Worm (Caenorhabditis elegans) whole organism, L2 larva: Measurements from ENCODE around the gene selt-1.1.
A peak's percentile ranks its signal among the peaks of the same experiment; 100 is the strongest.

Experiments
- C34F6.9 ChIP-seq: fragments of 150-350 bp; optimal IDR thresholded peaks from 2 replicates; lab custom pipeline; 2014; ENCODE audit warnings: missing biosample characterization, missing genetic modification characterization
- F13H6.1 ChIP-seq: sonication (generic microtip); optimal IDR thresholded peaks from 2 replicates; lab custom pipeline; 2016; ENCODE audit warnings: missing genetic modification characterization, missing compliant biosample characterization
- Y55F3AM.14 ChIP-seq: fragments of 200-800 bp; sonication (Bioruptor generic); optimal IDR thresholded peaks from 2 replicates; lab custom pipeline; 2018; ENCODE audit warnings: mild to moderate bottlenecking, missing genetic modification characterization, missing compliant biosample characterization
- alr-1 ChIP-seq: fragments of 150-350 bp; optimal IDR thresholded peaks from 2 replicates; lab custom pipeline; 2014; ENCODE audit warnings: missing biosample characterization, missing genetic modification characterization
- aly-2 ChIP-seq: fragments of 150-350 bp; optimal IDR thresholded peaks from 2 replicates; lab custom pipeline; 2014; ENCODE audit warnings: missing biosample characterization, missing genetic modification characterization
- blmp-1 ChIP-seq: sonication (generic microtip); optimal IDR thresholded peaks from 2 replicates; lab custom pipeline; 2017; ENCODE audit warnings: missing genetic modification characterization, mild to moderate bottlenecking, missing compliant biosample characterization, antibody characterized with exemption, moderate library complexity; ENCODE audit not compliant: insufficient read depth
- crh-2 ChIP-seq: sonication (generic microtip); optimal IDR thresholded peaks from 2 replicates; lab custom pipeline; 2017; ENCODE audit warnings: missing biosample characterization, missing genetic modification characterization
- dmd-4 ChIP-seq: sonication (generic microtip); optimal IDR thresholded peaks from 2 replicates; lab custom pipeline; 2017; ENCODE audit warnings: missing biosample characterization, missing genetic modification characterization
- elt-1 ChIP-seq: fragments of 150-350 bp; optimal IDR thresholded peaks from 2 replicates; lab custom pipeline; 2014; ENCODE audit warnings: missing biosample characterization, missing genetic modification characterization
- fos-1 ChIP-seq: fragments of 150-350 bp; optimal IDR thresholded peaks from 2 replicates; lab custom pipeline; 2014; ENCODE audit warnings: missing biosample characterization, missing genetic modification characterization
- gmeb-1 ChIP-seq: fragments of 150-350 bp; optimal IDR thresholded peaks from 2 replicates; lab custom pipeline; 2014; ENCODE audit warnings: missing biosample characterization, missing genetic modification characterization
- lin-11 ChIP-seq: fragments of 150-350 bp; sonication (generic microtip); optimal IDR thresholded peaks from 2 replicates; lab custom pipeline; 2014; ENCODE audit warnings: missing biosample characterization, missing genetic modification characterization, inconsistent platforms, mixed read lengths
- lin-13 ChIP-seq: fragments of 150-350 bp; optimal IDR thresholded peaks from 2 replicates; lab custom pipeline; 2014; ENCODE audit warnings: missing biosample characterization, missing genetic modification reagents, missing genetic modification characterization
- lsy-2 ChIP-seq, 2 experiments: fragments of 150-350 bp in 1 of 2; sonication (generic microtip) in 1 of 2; optimal IDR thresholded peaks; 2 replicates each; lab custom pipeline; 2014 to 2017; ENCODE audit warnings: missing biosample characterization in 2 of 2, missing genetic modification characterization in 2 of 2
- mab-5 ChIP-seq: fragments of 150-350 bp; optimal IDR thresholded peaks from 2 replicates; lab custom pipeline; 2014; ENCODE audit warnings: missing biosample characterization, missing genetic modification characterization
- mdl-1 ChIP-seq, 2 experiments: fragments of 150-350 bp in 1 of 2; sonication (generic microtip) in 1 of 2; optimal IDR thresholded peaks; 2 replicates each; lab custom pipeline; 2017; ENCODE audit warnings: missing biosample characterization in 2 of 2, missing genetic modification characterization in 2 of 2
- nhr-10 ChIP-seq: sonication (generic microtip); optimal IDR thresholded peaks from 2 replicates; lab custom pipeline; 2017; ENCODE audit warnings: missing biosample characterization, missing genetic modification characterization
- nhr-11 ChIP-seq: fragments of 150-350 bp; optimal IDR thresholded peaks from 2 replicates; lab custom pipeline; 2014; ENCODE audit warnings: missing biosample characterization, missing genetic modification characterization
- nhr-129 ChIP-seq: fragments of 150-350 bp; optimal IDR thresholded peaks from 2 replicates; lab custom pipeline; 2014; ENCODE audit warnings: missing biosample characterization, missing genetic modification characterization
- nhr-21 ChIP-seq: fragments of 150-350 bp; optimal IDR thresholded peaks from 2 replicates; lab custom pipeline; 2014; ENCODE audit warnings: missing biosample characterization, missing genetic modification characterization
- nhr-23 ChIP-seq: fragments of 150-350 bp; optimal IDR thresholded peaks from 2 replicates; lab custom pipeline; 2014; ENCODE audit warnings: missing biosample characterization, missing genetic modification reagents, missing genetic modification characterization
- nhr-237 ChIP-seq: fragments of 150-350 bp; optimal IDR thresholded peaks from 2 replicates; lab custom pipeline; 2014; ENCODE audit warnings: missing biosample characterization, missing genetic modification characterization
- peb-1 ChIP-seq: fragments of 150-350 bp; optimal IDR thresholded peaks from 2 replicates; lab custom pipeline; 2014; ENCODE audit warnings: missing biosample characterization, missing genetic modification characterization
- sem-4 ChIP-seq: fragments of 150-350 bp; optimal IDR thresholded peaks from 2 replicates; lab custom pipeline; 2014; ENCODE audit warnings: missing biosample characterization, missing genetic modification reagents, missing genetic modification characterization
- skn-1 ChIP-seq: sonication (generic microtip); optimal IDR thresholded peaks from 2 replicates; lab custom pipeline; 2017; ENCODE audit warnings: missing biosample characterization, missing genetic modification characterization
- sma-3 ChIP-seq: sonication (generic microtip); optimal IDR thresholded peaks from 2 replicates; lab custom pipeline; 2016; ENCODE audit warnings: missing genetic modification reagents, missing genetic modification characterization, missing compliant biosample characterization
- sma-9 ChIP-seq, 2 experiments: fragments of 150-350 bp in 1 of 2; sonication (generic microtip) in 1 of 2; optimal IDR thresholded peaks; 2 replicates each; lab custom pipeline; 2014 to 2016; ENCODE audit warnings: missing genetic modification characterization in 2 of 2, mild to moderate bottlenecking in 1 of 2, missing biosample characterization in 1 of 2, missing compliant biosample characterization in 1 of 2, missing genetic modification reagents in 1 of 2, moderate library complexity in 1 of 2
- snpc-4 ChIP-seq: fragments of 150-350 bp; optimal IDR thresholded peaks from 2 replicates; lab custom pipeline; 2014; ENCODE audit warnings: missing biosample characterization, missing genetic modification characterization
- unc-39 ChIP-seq: fragments of 150-350 bp; optimal IDR thresholded peaks from 2 replicates; lab custom pipeline; 2014; ENCODE audit warnings: missing biosample characterization, missing genetic modification characterization
- unc-55 ChIP-seq: fragments of 150-350 bp; sonication (generic microtip); optimal IDR thresholded peaks from 3 replicates; lab custom pipeline; 2014; ENCODE audit warnings: missing biosample characterization, missing genetic modification reagents, missing genetic modification characterization
- unc-62 ChIP-seq: fragments of 150-350 bp; optimal IDR thresholded peaks from 2 replicates; lab custom pipeline; 2014; ENCODE audit warnings: missing biosample characterization, missing genetic modification reagents, missing genetic modification characterization
- zag-1 ChIP-seq: fragments of 150-350 bp; optimal IDR thresholded peaks from 2 replicates; lab custom pipeline; 2014; ENCODE audit warnings: missing biosample characterization, missing genetic modification characterization
- ztf-1 ChIP-seq: fragments of 200-800 bp; sonication (Bioruptor generic); conservative IDR thresholded peaks from 2 replicates; pipeline ENCODE4 v1.3.6; 2022; ENCODE audit warnings: missing genetic modification characterization, missing compliant biosample characterization
- ztf-4 ChIP-seq: fragments of 150-350 bp; optimal IDR thresholded peaks from 2 replicates; lab custom pipeline; 2014; ENCODE audit warnings: missing biosample characterization, missing genetic modification characterization

The selt-1.1 gene

DNA sequence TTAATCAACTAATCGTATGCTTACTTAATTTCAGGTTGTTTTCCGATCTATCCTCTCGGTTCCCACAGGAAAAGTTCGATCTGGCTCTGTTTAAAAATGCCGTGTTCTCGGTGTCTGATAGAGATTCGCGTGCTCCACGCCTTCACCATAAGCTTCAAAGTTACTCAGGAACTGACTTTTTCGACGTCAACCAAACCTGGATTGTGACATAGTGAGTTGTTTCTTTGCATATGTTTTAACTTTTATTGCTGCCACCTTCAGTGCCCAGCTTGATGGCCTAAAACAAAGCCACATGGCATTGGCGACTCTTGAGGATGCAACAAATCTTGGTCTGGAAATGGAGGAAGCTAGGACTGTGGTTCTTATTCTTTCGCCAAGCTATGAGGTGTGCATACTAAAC lies 39.6 kb upstream of the selt-1.1 start:
- TF ChIP-seq blmp-1 (tag; lab: Kevin White, UChicago) (no peak), skn-1 (tag; lab: Kevin White, UChicago) (no peak), nhr-129 (no peak), nhr-237 (tag; lab: Kevin White, UChicago) (no peak), ztf-4 (tag; lab: Kevin White, UChicago) (no peak), snpc-4 (tag; lab: Kevin White, UChicago) (no peak), gmeb-1 (tag; lab: Kevin White, UChicago) (no peak), crh-2 (tag; lab: Kevin White, UChicago) (no peak), nhr-21 (tag; lab: Kevin White, UChicago) (no peak), mdl-1 (tag; optimal IDR thresholded peaks at IDR 0.05; lab: Kevin White, UChicago) (no peak), sma-3 (GFP tag; lab: Kevin White, UChicago) (no peak)

DNA sequence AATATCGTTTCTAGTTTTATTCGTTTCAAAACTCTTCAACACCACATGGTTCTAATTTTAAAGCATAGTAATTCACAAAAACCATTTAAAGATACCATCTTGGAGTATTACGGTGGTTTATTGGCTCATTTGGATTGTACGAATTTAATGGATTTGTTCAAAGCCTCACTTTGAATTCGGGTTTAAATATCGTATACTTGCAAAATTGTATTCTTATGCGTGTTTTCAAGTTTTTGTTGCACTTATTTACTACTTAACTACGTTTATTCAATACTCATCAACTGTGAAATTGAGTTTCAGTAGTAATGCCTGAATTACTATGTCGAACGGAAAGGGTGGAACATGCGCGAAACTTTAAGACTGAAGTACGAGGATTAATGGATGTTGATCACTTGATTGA lies 39.1 kb upstream of the selt-1.1 start, which contains the start of gene abts-2:
abts-2 (plus strand) TSS at position 301 of the 400 bp plus-strand sequence.
- TF ChIP-seq sma-3 (GFP tag; lab: Kevin White, UChicago), result no peak
- TF ChIP-seq C34F6.9 (tag; lab: Kevin White, UChicago), result no peak
- no peak for TF ChIP-seq nhr-237 (tag; lab: Kevin White, UChicago)
- TF ChIP-seq aly-2 (tag; lab: Kevin White, UChicago), result no peak

DNA sequence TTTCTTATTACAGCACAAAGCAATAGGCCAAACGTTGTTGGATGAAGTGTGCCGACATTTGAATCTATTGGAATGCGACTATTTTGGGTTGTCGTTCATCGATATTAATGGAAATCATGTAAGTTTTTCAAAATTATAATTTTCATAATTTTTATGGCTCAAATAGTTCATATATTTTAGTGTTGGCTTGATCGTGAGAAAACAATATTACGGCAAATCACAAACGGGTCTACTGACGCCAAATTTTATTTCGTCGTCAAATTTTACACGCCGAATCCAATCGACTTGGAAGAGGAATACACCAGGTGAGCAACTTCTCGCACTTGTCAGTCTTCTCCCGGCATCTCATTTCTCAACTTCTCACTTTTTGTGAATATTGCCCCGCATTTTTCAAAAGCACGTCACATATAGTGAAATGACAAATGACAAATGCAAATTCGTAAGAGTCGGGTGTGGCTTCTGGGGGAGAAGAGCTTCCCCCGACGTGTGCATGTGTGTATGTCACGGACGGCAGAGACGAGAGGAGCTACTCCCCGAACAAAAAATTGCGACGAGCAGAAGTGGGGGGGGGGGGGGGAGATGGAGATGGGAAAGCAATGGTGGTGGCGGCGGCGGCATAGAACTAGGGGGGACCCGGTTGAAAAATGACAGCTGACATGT lies 30.3 kb upstream of the selt-1.1 start:
- TF ChIP-seq nhr-11 (tag; lab: Kevin White, UChicago) (no peak), mab-5 (tag; lab: Kevin White, UChicago) (peak; percentile 82), mdl-1 (tag; optimal IDR thresholded peaks at IDR 0.05; lab: Kevin White, UChicago) (peak in 1 of 2 experiments; percentile 6), gmeb-1 (tag; lab: Kevin White, UChicago) (no peak)

DNA sequence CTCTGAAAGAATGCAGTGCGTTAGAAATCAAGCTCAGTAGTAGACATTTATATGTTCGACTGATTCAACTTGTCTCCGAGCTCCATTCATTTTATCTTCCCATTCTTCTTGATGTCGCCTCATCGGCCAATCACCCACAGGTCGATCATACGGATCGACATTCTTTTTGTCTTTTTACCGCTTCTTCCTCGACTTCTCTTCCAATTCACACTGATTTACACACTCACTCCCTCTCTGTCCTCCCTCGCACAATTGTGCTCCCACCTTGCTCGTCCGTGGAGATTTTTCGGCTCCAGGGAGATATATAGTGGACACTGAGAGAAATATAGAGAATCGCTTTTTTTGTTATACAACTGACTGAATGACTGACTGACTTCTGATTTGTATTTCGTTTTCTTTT lies 27.9 kb upstream of the selt-1.1 start:
- TF ChIP-seq nhr-129, result peak; percentile 36
- no peak for TF ChIP-seq nhr-23 (tag; lab: Kevin White, UChicago)
- peak; percentile 2 for TF ChIP-seq F13H6.1 (tag; lab: Kevin White, UChicago)

DNA sequence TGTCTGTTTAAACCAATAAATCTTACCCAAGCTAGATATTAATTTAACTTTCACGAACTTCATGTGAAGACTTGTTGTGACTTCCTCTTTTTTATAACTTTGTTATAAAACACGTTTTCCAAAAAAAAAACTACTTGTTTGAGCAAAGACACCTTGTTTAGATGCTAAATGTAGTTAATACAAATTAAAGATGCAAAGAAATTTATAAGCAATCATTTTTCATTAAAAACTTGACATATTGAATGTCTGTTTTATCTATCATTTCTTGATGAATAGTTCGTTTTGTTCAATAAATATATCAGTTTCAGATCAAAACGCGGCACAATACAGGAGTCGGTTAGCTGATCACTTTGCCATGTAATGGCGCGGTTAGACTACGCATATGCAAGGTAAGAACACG lies 25.9 kb upstream of the selt-1.1 start, which contains the start of gene frm-3:
frm-3 (plus strand) TSS at position 301 of the 400 bp plus-strand sequence.
- TF ChIP-seq crh-2 (tag; lab: Kevin White, UChicago) (no peak), nhr-237 (tag; lab: Kevin White, UChicago) (no peak), Y55F3AM.14 (no peak), nhr-10 (tag; lab: Kevin White, UChicago) (no peak), elt-1 (tag; lab: Kevin White, UChicago) (no peak), lin-13 (GFP tag; lab: Kevin White, UChicago) (no peak), peb-1 (tag; lab: Kevin White, UChicago) (no peak), sma-9 (GFP tag; optimal IDR thresholded peaks at IDR 0.05; lab: Kevin White, UChicago) (no peak), sma-9 (tag; optimal IDR thresholded peaks at IDR 0.05; lab: Kevin White, UChicago) (no peak), unc-62 (no peak), ztf-1 (GFP tag; lab: Robert Waterston, UW) (no peak), lin-11 (tag; lab: Kevin White, UChicago) (no peak), sem-4 (tag; lab: Kevin White, UChicago) (no peak)

DNA sequence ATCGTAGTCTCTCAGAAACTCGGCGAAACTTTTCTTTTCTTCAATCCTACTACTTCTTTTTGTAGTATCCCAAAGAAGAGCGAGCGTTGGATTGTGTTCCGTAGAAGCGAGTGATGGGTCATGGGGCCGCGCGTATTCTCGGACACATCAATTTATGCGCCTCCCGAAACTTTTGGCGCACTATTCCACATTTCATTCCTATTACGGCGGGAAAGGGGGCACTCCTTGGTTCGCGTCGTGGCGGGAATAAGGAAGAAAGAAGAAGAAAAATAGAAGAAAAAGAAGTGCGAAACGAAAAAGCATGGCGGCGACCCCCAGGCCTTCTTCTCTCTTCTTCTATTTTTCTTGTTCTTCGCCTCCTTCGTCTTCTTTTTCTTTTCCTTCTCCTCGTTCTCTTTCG lies 25.4 kb upstream of the selt-1.1 start:
- TF ChIP-seq Y55F3AM.14 (no peak), unc-39 (tag; lab: Kevin White, UChicago) (no peak), fos-1 (tag; lab: Kevin White, UChicago) (no peak), nhr-23 (tag; lab: Kevin White, UChicago) (no peak), mdl-1 (tag; optimal IDR thresholded peaks at IDR 0.05; lab: Kevin White, UChicago) (peak in 1 of 2 experiments; percentile 9), ztf-1 (GFP tag; lab: Robert Waterston, UW) (no peak), sem-4 (tag; lab: Kevin White, UChicago) (no peak), zag-1 (peak; percentile 52), F13H6.1 (tag; lab: Kevin White, UChicago) (peak; percentile 15), gmeb-1 (tag; lab: Kevin White, UChicago) (no peak), nhr-10 (tag; lab: Kevin White, UChicago) (no peak), unc-55 (GFP tag; lab: Kevin White, UChicago) (peak; percentile 28), alr-1 (tag; lab: Kevin White, UChicago) (no peak), peb-1 (tag; lab: Kevin White, UChicago) (no peak), dmd-4 (tag; lab: Kevin White, UChicago) (no peak), lsy-2 (tag; optimal IDR thresholded peaks at IDR 0.05; lab: Kevin White, UChicago) (peak in 1 of 2 experiments; percentile 11)
